Fruit fly (Drosophila melanogaster): Measurements from ENCODE around the gene CG2217.

CG2217 gene

dm6 chr3R:30454442-30454841 is 31.7 kb upstream of the CG2217 start:
- TF ChIP-seq psq (optimal IDR thresholded peaks at IDR 0.05) (no peak), insv (optimal IDR thresholded peaks at IDR 0.05) (no peak), h (optimal IDR thresholded peaks at IDR 0.05) (no peak), ttk (optimal IDR thresholded peaks at IDR 0.05) (no peak), Sin3A (optimal IDR thresholded peaks at IDR 0.05) (no peak), Myc (optimal IDR thresholded peaks at IDR 0.05) (no peak)

dm6 chr3R:30453236-30453635 is 30.5 kb upstream of the CG2217 start:
- no peak for TF ChIP-seq Myc (optimal IDR thresholded peaks at IDR 0.05)

dm6 chr3R:30450690-30451343 is 28.0 kb upstream of the CG2217 start:
- TF ChIP-seq h (optimal IDR thresholded peaks at IDR 0.05) (no peak), ttk (optimal IDR thresholded peaks at IDR 0.05) (no peak), insv (optimal IDR thresholded peaks at IDR 0.05) (no peak), Sin3A (optimal IDR thresholded peaks at IDR 0.05) (no peak), psq (optimal IDR thresholded peaks at IDR 0.05) (no peak)

dm6 chr3R:30450224-30450623 is 27.5 kb upstream of the CG2217 start:
- TF ChIP-seq h (optimal IDR thresholded peaks at IDR 0.05) (no peak), ttk (optimal IDR thresholded peaks at IDR 0.05) (no peak), psq (optimal IDR thresholded peaks at IDR 0.05) (no peak), Sin3A (optimal IDR thresholded peaks at IDR 0.05) (no peak), insv (optimal IDR thresholded peaks at IDR 0.05) (no peak)

dm6 chr3R:30449446-30449845 is 26.7 kb upstream of the CG2217 start:
- TF ChIP-seq ttk (optimal IDR thresholded peaks at IDR 0.05) (no peak), Myc (optimal IDR thresholded peaks at IDR 0.05) (no peak), insv (optimal IDR thresholded peaks at IDR 0.05) (no peak), psq (optimal IDR thresholded peaks at IDR 0.05) (no peak), Sin3A (optimal IDR thresholded peaks at IDR 0.05) (no peak), h (optimal IDR thresholded peaks at IDR 0.05) (no peak)

- no peak for TF ChIP-seq insv (optimal IDR thresholded peaks at IDR 0.05)
- no peak for TF ChIP-seq psq (optimal IDR thresholded peaks at IDR 0.05)
- no peak for TF ChIP-seq h (optimal IDR thresholded peaks at IDR 0.05)
- no peak for TF ChIP-seq ttk (optimal IDR thresholded peaks at IDR 0.05)
- no peak for TF ChIP-seq Sin3A (optimal IDR thresholded peaks at IDR 0.05)
- TF ChIP-seq Myc (optimal IDR thresholded peaks at IDR 0.05) = no peak
These were observed 22.2 kb upstream of the CG2217 start, which contains the start of gene Osi23 for dm6 chr3R:30444946-30445345. Gene Osi23 (minus strand): TSS chr3R:30445046.

- TF ChIP-seq ttk (optimal IDR thresholded peaks at IDR 0.05) = no peak
- TF ChIP-seq psq (optimal IDR thresholded peaks at IDR 0.05) = no peak
- TF ChIP-seq h (optimal IDR thresholded peaks at IDR 0.05) = no peak
- TF ChIP-seq Myc (optimal IDR thresholded peaks at IDR 0.05) = no peak
- TF ChIP-seq insv (optimal IDR thresholded peaks at IDR 0.05) = no peak
- TF ChIP-seq Sin3A (optimal IDR thresholded peaks at IDR 0.05) = no peak
These were observed 20.9 kb upstream of the CG2217 start, which contains the start of gene CG15537 for dm6 chr3R:30443549-30444133. Gene CG15537 (minus strand): TSS chr3R:30443599.

- no peak for TF ChIP-seq insv (optimal IDR thresholded peaks at IDR 0.05)
These were observed 8.7 kb upstream of the CG2217 start, which contains the start of gene CG15534 for dm6 chr3R:30431258-30432114. Gene CG15534 (plus strand): TSS chr3R:30432064.

dm6 chr3R:30428459-30428858 is 5.7 kb upstream of the CG2217 start, which contains the start of gene CG15533:
Gene CG15533 (plus strand): TSS chr3R:30428820.
- no peak for TF ChIP-seq insv (optimal IDR thresholded peaks at IDR 0.05)
- no peak for TF ChIP-seq Sin3A (optimal IDR thresholded peaks at IDR 0.05)
- TF ChIP-seq Myc (optimal IDR thresholded peaks at IDR 0.05) = no peak
- no peak for TF ChIP-seq h (optimal IDR thresholded peaks at IDR 0.05)
- TF ChIP-seq psq (optimal IDR thresholded peaks at IDR 0.05) = no peak
- TF ChIP-seq ttk (optimal IDR thresholded peaks at IDR 0.05) = no peak

- TF ChIP-seq Myc (optimal IDR thresholded peaks at IDR 0.05) (no peak), psq (optimal IDR thresholded peaks at IDR 0.05) (no peak), ttk (optimal IDR thresholded peaks at IDR 0.05) (no peak), insv (optimal IDR thresholded peaks at IDR 0.05) (no peak), h (optimal IDR thresholded peaks at IDR 0.05) (no peak), Sin3A (optimal IDR thresholded peaks at IDR 0.05) (no peak)
These were observed 5.1 kb upstream of the CG2217 start, which contains the start of gene CG2218 for dm6 chr3R:30427805-30428359. Gene CG2218 (minus strand): TSS chr3R:30428276.

dm6 chr3R:30426626-30427025 is 3.9 kb upstream of the CG2217 start:
- TF ChIP-seq insv (optimal IDR thresholded peaks at IDR 0.05) (no peak), ttk (optimal IDR thresholded peaks at IDR 0.05) (no peak), Sin3A (optimal IDR thresholded peaks at IDR 0.05) (no peak), Myc (optimal IDR thresholded peaks at IDR 0.05) (no peak), h (optimal IDR thresholded peaks at IDR 0.05) (no peak), psq (optimal IDR thresholded peaks at IDR 0.05) (no peak)

dm6 chr3R:30425622-30426021 is 2.9 kb upstream of the CG2217 start:
- TF ChIP-seq ttk (optimal IDR thresholded peaks at IDR 0.05) = no peak
- TF ChIP-seq insv (optimal IDR thresholded peaks at IDR 0.05) = no peak
- no peak for TF ChIP-seq Sin3A (optimal IDR thresholded peaks at IDR 0.05)
- no peak for TF ChIP-seq h (optimal IDR thresholded peaks at IDR 0.05)
- no peak for TF ChIP-seq Myc (optimal IDR thresholded peaks at IDR 0.05)
- no peak for TF ChIP-seq psq (optimal IDR thresholded peaks at IDR 0.05)
